Worm (Caenorhabditis elegans) whole organism, L2 larva: ENCODE data around the gene srab-16.

Source experiments
- C34F6.9 ChIP-seq: fragments of 150-350 bp; optimal IDR thresholded peaks from 2 replicates; lab custom pipeline; 2014; ENCODE audit warnings: missing biosample characterization, missing genetic modification characterization
- F13H6.1 ChIP-seq: sonication (generic microtip); optimal IDR thresholded peaks from 2 replicates; lab custom pipeline; 2016; ENCODE audit warnings: missing genetic modification characterization, missing compliant biosample characterization
- Y55F3AM.14 ChIP-seq: fragments of 200-800 bp; sonication (Bioruptor generic); optimal IDR thresholded peaks from 2 replicates; lab custom pipeline; 2018; ENCODE audit warnings: mild to moderate bottlenecking, missing genetic modification characterization, missing compliant biosample characterization
- aly-2 ChIP-seq: fragments of 150-350 bp; optimal IDR thresholded peaks from 2 replicates; lab custom pipeline; 2014; ENCODE audit warnings: missing biosample characterization, missing genetic modification characterization
- ama-1 ChIP-seq: fragments of 150-350 bp; optimal IDR thresholded peaks from 2 replicates; lab custom pipeline; 2018; ENCODE audit warnings: inconsistent platforms
- blmp-1 ChIP-seq: sonication (generic microtip); optimal IDR thresholded peaks from 2 replicates; lab custom pipeline; 2017; ENCODE audit warnings: missing genetic modification characterization, mild to moderate bottlenecking, missing compliant biosample characterization, antibody characterized with exemption, moderate library complexity; ENCODE audit not compliant: insufficient read depth
- ceh-82 ChIP-seq: fragments of 150-350 bp; optimal IDR thresholded peaks from 2 replicates; lab custom pipeline; 2014; ENCODE audit warnings: missing biosample characterization, missing genetic modification characterization
- crh-2 ChIP-seq: sonication (generic microtip); optimal IDR thresholded peaks from 2 replicates; lab custom pipeline; 2017; ENCODE audit warnings: missing biosample characterization, missing genetic modification characterization
- egl-27 ChIP-seq: sonication (generic microtip); optimal IDR thresholded peaks from 3 replicates; lab custom pipeline; 2017; ENCODE audit warnings: missing biosample characterization, missing genetic modification reagents, missing genetic modification characterization
- elt-1 ChIP-seq: fragments of 150-350 bp; optimal IDR thresholded peaks from 2 replicates; lab custom pipeline; 2014; ENCODE audit warnings: missing biosample characterization, missing genetic modification characterization
- elt-3 ChIP-seq: sonication (generic microtip); optimal IDR thresholded peaks from 2 replicates; lab custom pipeline; 2017; ENCODE audit warnings: missing biosample characterization, missing genetic modification characterization
- gmeb-1 ChIP-seq: fragments of 150-350 bp; optimal IDR thresholded peaks from 2 replicates; lab custom pipeline; 2014; ENCODE audit warnings: missing biosample characterization, missing genetic modification characterization
- lin-13 ChIP-seq: fragments of 150-350 bp; optimal IDR thresholded peaks from 2 replicates; lab custom pipeline; 2014; ENCODE audit warnings: missing biosample characterization, missing genetic modification reagents, missing genetic modification characterization
- lsy-2 ChIP-seq, 2 experiments: fragments of 150-350 bp in 1 of 2; sonication (generic microtip) in 1 of 2; optimal IDR thresholded peaks; 2 replicates each; lab custom pipeline; 2014 to 2017; ENCODE audit warnings: missing biosample characterization in 2 of 2, missing genetic modification characterization in 2 of 2
- mdl-1 ChIP-seq, 2 experiments: fragments of 150-350 bp in 1 of 2; sonication (generic microtip) in 1 of 2; optimal IDR thresholded peaks; 2 replicates each; lab custom pipeline; 2017; ENCODE audit warnings: missing biosample characterization in 2 of 2, missing genetic modification characterization in 2 of 2
- nhr-10 ChIP-seq: sonication (generic microtip); optimal IDR thresholded peaks from 2 replicates; lab custom pipeline; 2017; ENCODE audit warnings: missing biosample characterization, missing genetic modification characterization
- nhr-11 ChIP-seq: fragments of 150-350 bp; optimal IDR thresholded peaks from 2 replicates; lab custom pipeline; 2014; ENCODE audit warnings: missing biosample characterization, missing genetic modification characterization
- nhr-12 ChIP-seq: fragments of 150-350 bp; optimal IDR thresholded peaks from 2 replicates; lab custom pipeline; 2014; ENCODE audit warnings: missing biosample characterization, missing genetic modification characterization
- nhr-129 ChIP-seq: fragments of 150-350 bp; optimal IDR thresholded peaks from 2 replicates; lab custom pipeline; 2014; ENCODE audit warnings: missing biosample characterization, missing genetic modification characterization
- nhr-21 ChIP-seq: fragments of 150-350 bp; optimal IDR thresholded peaks from 2 replicates; lab custom pipeline; 2014; ENCODE audit warnings: missing biosample characterization, missing genetic modification characterization
- nhr-23 ChIP-seq: fragments of 150-350 bp; optimal IDR thresholded peaks from 2 replicates; lab custom pipeline; 2014; ENCODE audit warnings: missing biosample characterization, missing genetic modification reagents, missing genetic modification characterization
- nhr-25 ChIP-seq: fragments of 150-350 bp; sonication (generic microtip); optimal IDR thresholded peaks from 3 replicates; lab custom pipeline; 2014; ENCODE audit warnings: missing biosample characterization, missing genetic modification characterization
- nhr-6 ChIP-seq: fragments of 150-350 bp; optimal IDR thresholded peaks from 2 replicates; lab custom pipeline; 2014; ENCODE audit warnings: missing biosample characterization, missing genetic modification characterization
- peb-1 ChIP-seq: fragments of 150-350 bp; optimal IDR thresholded peaks from 2 replicates; lab custom pipeline; 2014; ENCODE audit warnings: missing biosample characterization, missing genetic modification characterization
- sem-4 ChIP-seq: fragments of 150-350 bp; optimal IDR thresholded peaks from 2 replicates; lab custom pipeline; 2014; ENCODE audit warnings: missing biosample characterization, missing genetic modification reagents, missing genetic modification characterization
- skn-1 ChIP-seq: sonication (generic microtip); optimal IDR thresholded peaks from 2 replicates; lab custom pipeline; 2017; ENCODE audit warnings: missing biosample characterization, missing genetic modification characterization
- sma-9 ChIP-seq, 2 experiments: fragments of 150-350 bp in 1 of 2; sonication (generic microtip) in 1 of 2; optimal IDR thresholded peaks; 2 replicates each; lab custom pipeline; 2014 to 2016; ENCODE audit warnings: missing genetic modification characterization in 2 of 2, mild to moderate bottlenecking in 1 of 2, missing biosample characterization in 1 of 2, missing compliant biosample characterization in 1 of 2, missing genetic modification reagents in 1 of 2, moderate library complexity in 1 of 2
- unc-55 ChIP-seq: fragments of 150-350 bp; sonication (generic microtip); optimal IDR thresholded peaks from 3 replicates; lab custom pipeline; 2014; ENCODE audit warnings: missing biosample characterization, missing genetic modification reagents, missing genetic modification characterization
- unc-62 ChIP-seq: fragments of 150-350 bp; optimal IDR thresholded peaks from 2 replicates; lab custom pipeline; 2014; ENCODE audit warnings: missing biosample characterization, missing genetic modification reagents, missing genetic modification characterization
- ztf-1 ChIP-seq: fragments of 200-800 bp; sonication (Bioruptor generic); conservative IDR thresholded peaks from 2 replicates; pipeline ENCODE4 v1.3.6; 2022; ENCODE audit warnings: missing genetic modification characterization, missing compliant biosample characterization
- ztf-4 ChIP-seq: fragments of 150-350 bp; optimal IDR thresholded peaks from 2 replicates; lab custom pipeline; 2014; ENCODE audit warnings: missing biosample characterization, missing genetic modification characterization

Gene srab-16

ce11 chrV:743348-743747 is 39.2 kb upstream of the srab-16 start, which contains the start of gene str-134:
Gene str-134 (plus strand): TSS chrV:743648.
- TF ChIP-seq sem-4 (tag; lab: Kevin White, UChicago): no peak
- no peak for TF ChIP-seq nhr-11 (tag; lab: Kevin White, UChicago)
- no peak for TF ChIP-seq ama-1 (lab: Kevin White, UChicago)
- no peak for TF ChIP-seq nhr-10 (tag; lab: Kevin White, UChicago)
- no peak for TF ChIP-seq nhr-23
- TF ChIP-seq nhr-6 (tag; lab: Kevin White, UChicago): no peak
- no peak for TF ChIP-seq crh-2
- TF ChIP-seq lin-13 (GFP tag; lab: Kevin White, UChicago): no peak
- no peak for TF ChIP-seq sma-9 (GFP tag; optimal IDR thresholded peaks at IDR 0.05; lab: Kevin White, UChicago)
- TF ChIP-seq sma-9 (tag; optimal IDR thresholded peaks at IDR 0.05; lab: Kevin White, UChicago): no peak
- TF ChIP-seq nhr-12 (tag; lab: Kevin White, UChicago): no peak
- no peak for TF ChIP-seq nhr-25 (tag; lab: Kevin White, UChicago)
- TF ChIP-seq unc-55 (GFP tag; lab: Kevin White, UChicago): no peak
- TF ChIP-seq blmp-1 (tag; lab: Kevin White, UChicago): no peak
- no peak for TF ChIP-seq nhr-129 (tag; lab: Kevin White, UChicago)
- TF ChIP-seq, all 48 proteins: peak for 0

DNA sequence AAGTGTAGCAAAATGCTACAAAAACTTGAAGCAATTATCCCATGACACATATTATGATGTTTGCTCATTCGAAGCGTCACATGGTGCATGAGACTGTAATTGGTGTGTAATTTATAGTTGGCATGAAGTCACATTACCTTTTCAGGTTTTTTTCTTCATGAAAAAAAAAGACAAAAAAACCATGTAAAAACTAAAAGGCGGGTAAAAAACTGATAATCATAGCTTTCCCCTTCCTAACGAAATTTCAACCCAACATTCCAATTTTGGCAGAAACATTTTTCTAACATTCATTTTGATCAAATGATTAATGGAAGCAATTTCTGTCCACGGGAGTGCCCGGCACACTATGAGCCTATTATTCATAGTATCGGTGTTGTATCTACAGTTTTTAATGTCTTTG is 34.5 kb upstream of the srab-16 start, which contains the start of gene sri-4:
Gene sri-4, plus strand, starts transcription at position 301 of the 400 bp plus-strand sequence.
- no peak for TF ChIP-seq egl-27 (tag; lab: Kevin White, UChicago)
- TF ChIP-seq blmp-1 (tag; lab: Kevin White, UChicago): no peak
- no peak for TF ChIP-seq ceh-82 (tag; lab: Kevin White, UChicago)
- no peak for TF ChIP-seq gmeb-1
- no peak for TF ChIP-seq nhr-23
- no peak for TF ChIP-seq lsy-2 (tag; optimal IDR thresholded peaks at IDR 0.05; lab: Kevin White, UChicago)
- no peak for TF ChIP-seq F13H6.1 (tag; lab: Kevin White, UChicago)
- no peak for TF ChIP-seq nhr-10 (tag; lab: Kevin White, UChicago)

DNA sequence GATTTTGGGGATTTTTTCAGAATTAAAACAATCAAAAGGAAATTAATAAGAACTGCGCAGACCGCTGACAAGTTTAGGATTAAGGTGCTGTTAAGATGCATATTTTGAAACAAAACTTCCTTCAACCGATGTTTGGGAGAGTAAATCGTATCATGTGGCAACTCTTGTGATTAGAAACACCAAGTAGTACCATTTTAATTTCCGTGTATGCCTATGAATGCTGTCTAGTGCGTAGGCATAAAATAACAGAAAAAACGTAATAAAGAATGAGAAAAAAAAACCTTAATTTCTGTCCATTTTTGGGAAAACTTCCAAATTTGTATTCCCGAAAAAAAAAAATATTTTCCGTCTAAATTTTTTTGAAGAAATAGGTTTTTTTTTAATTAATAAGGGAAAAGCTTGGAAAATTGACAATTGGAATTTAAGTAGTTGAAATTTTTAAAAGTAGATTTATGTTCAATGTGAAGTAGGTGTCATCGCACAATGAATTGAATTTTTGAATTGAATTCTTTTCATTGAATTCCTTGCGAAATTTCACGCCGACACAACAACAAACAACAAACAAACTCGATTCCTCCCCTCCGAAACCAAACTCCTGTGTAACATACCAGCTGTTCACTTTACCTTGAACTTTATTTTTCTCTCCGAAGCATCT is 29.7 kb upstream of the srab-16 start, which contains the start of the genes str-262 and srp-1:
Gene str-262, minus strand, starts transcription at position 101 of the 655 bp plus-strand sequence.
Gene srp-1, plus strand, starts transcription at position 605 of the 655 bp plus-strand sequence.
- TF ChIP-seq mdl-1 (tag; optimal IDR thresholded peaks at IDR 0.05; lab: Kevin White, UChicago): no peak
- TF ChIP-seq nhr-129 (tag; lab: Kevin White, UChicago): no peak
- TF ChIP-seq Y55F3AM.14 (GFP tag; lab: Kevin White, UChicago): no peak
- TF ChIP-seq aly-2 (tag; lab: Kevin White, UChicago): no peak

DNA sequence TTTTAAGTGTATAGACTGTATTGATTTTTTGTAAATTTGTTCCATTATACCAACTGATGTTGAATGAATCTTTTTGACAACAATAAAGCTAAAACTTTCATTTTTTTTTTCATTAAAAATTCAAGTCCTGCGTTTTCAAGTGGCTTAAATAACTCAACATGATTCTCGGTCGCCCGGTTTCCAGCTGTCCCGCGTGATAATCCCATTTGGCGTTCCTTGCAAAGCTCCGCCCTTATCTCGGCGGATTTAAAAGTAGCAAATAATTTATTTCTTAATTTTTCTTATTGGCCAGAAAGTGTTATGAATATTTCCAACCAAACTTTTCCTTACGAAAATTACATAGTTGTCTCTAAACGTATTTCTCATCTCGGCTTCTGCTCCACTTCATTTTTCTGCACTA is 26.4 kb upstream of the srab-16 start, which contains the start of gene str-20:
Gene str-20, plus strand, starts transcription at position 301 of the 400 bp plus-strand sequence.
- TF ChIP-seq unc-55 (GFP tag; lab: Kevin White, UChicago): no peak
- no peak for TF ChIP-seq nhr-21
- TF ChIP-seq unc-62 (GFP tag; lab: Kevin White, UChicago): no peak
- TF ChIP-seq peb-1: no peak
- no peak for TF ChIP-seq ztf-1 (GFP tag; lab: Robert Waterston, UW)
- TF ChIP-seq C34F6.9 (tag; lab: Kevin White, UChicago): no peak
- TF ChIP-seq elt-1 (tag; lab: Kevin White, UChicago): no peak
- TF ChIP-seq ztf-4 (tag; lab: Kevin White, UChicago): no peak
- TF ChIP-seq nhr-10 (tag; lab: Kevin White, UChicago): no peak
- no peak for TF ChIP-seq elt-3 (tag; lab: Kevin White, UChicago)

DNA sequence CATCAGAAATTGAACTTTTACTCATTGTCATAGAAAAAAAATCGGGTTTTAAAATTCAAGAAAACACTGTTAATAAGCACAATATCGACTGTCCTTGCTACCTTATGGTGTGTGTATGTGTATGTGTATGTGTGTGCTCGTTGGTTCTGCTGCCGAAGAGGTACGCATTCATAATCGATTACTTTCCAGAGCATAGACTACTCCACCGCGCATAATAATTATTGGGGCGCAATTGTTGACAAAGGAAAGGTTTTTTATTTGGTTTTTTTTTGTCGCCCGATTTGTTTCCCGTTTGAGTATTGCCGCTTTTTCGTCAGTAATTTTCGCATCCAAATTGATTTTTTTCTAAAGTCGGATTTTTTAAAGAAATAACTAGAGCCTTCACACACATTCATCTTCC is 21.3 kb upstream of the srab-16 start, which contains the start of gene C05E4.15:
Gene C05E4.15, minus strand, starts transcription at position 101 of the 400 bp plus-strand sequence.
- TF ChIP-seq skn-1 (tag; lab: Kevin White, UChicago) (no peak), nhr-129 (tag; lab: Kevin White, UChicago) (no peak), peb-1 (no peak), lsy-2 (tag; optimal IDR thresholded peaks at IDR 0.05; lab: Kevin White, UChicago) (no peak), elt-1 (tag; lab: Kevin White, UChicago) (no peak), nhr-25 (tag; lab: Kevin White, UChicago) (no peak)
